Fruit fly (Drosophila melanogaster) whole organism, larva: ENCODE results near the gene CG16965.
"Not testable (repeated sequence)": the region's sequence is repeated elsewhere in the genome, so short reads cannot be mapped to it uniquely, and the experiment has no call there.

Experiments used
- noc ChIP-seq: fragments of 200-800 bp; sonication (Bioruptor generic); optimal IDR thresholded peaks from 3 replicates; lab custom pipeline; 2019; ENCODE audit warnings: missing biosample characterization, mild to moderate bottlenecking, missing genetic modification characterization, moderate library complexity

CG16965 gene

dm6 chr2L:11965610-11966594, 15.5 kb upstream of the CG16965 start:
- no peak for TF ChIP-seq noc

- no peak for TF ChIP-seq noc
These were observed 12.7 kb upstream of the CG16965 start for dm6 chr2L:11968581-11969272.

dm6 chr2L:11969424-11969823, 12.0 kb upstream of the CG16965 start:
- no peak for TF ChIP-seq noc

dm6 chr2L:11970343-11970742, 11.0 kb upstream of the CG16965 start:
- no peak for TF ChIP-seq noc

- TF ChIP-seq noc = peak; percentile 63
These were observed 10.5 kb upstream of the CG16965 start for dm6 chr2L:11970853-11971397.

dm6 chr2L:11973145-11973738, 8.1 kb upstream of the CG16965 start:
- TF ChIP-seq noc = no peak

- TF ChIP-seq noc = no peak
These were observed 4.4 kb upstream of the CG16965 start for dm6 chr2L:11976955-11977354.

dm6 chr2L:11977721-11978120, 3.7 kb upstream of the CG16965 start:
- TF ChIP-seq noc = no peak

dm6 chr2L:11980075-11980474, 1.3 kb upstream of the CG16965 start:
- TF ChIP-seq noc = no peak

dm6 chr2L:11987945-11988344, 6.6 kb downstream of the CG16965 start, which contains the start of the genes CG6686 and CG34163:
CG6686 (minus strand) TSS chr2L:11988039.
CG34163 (plus strand) TSS chr2L:11988270.
- no peak for TF ChIP-seq noc

- no peak for TF ChIP-seq noc
These were observed 7.8 kb downstream of the CG16965 start for dm6 chr2L:11989210-11989609.

- no peak for TF ChIP-seq noc
These were observed 8.3 kb downstream of the CG16965 start, which contains the start of the genes zuc and dgt2 for dm6 chr2L:11989729-11990128. zuc (minus strand) TSS chr2L:11989882. dgt2 (plus strand) TSS chr2L:11989936.

- TF ChIP-seq noc = no peak
These were observed 9.2 kb downstream of the CG16965 start, which contains the start of gene escl for dm6 chr2L:11990458-11991065. escl (plus strand) TSS chr2L:11990927.

dm6 chr2L:11992602-11993001, 11.2 kb downstream of the CG16965 start, which contains the start of gene Ada1-2:
Ada1-2 (plus strand) TSS chr2L:11992902.
- TF ChIP-seq noc = not testable (repeated sequence)

- TF ChIP-seq noc = not testable (repeated sequence)
These were observed 14.0 kb downstream of the CG16965 start, which contains the start of the genes CG18789 and Qtzl for dm6 chr2L:11995332-11995790. CG18789 (minus strand) TSS chr2L:11995432. Qtzl (plus strand) TSS chr2L:11995740.

- TF ChIP-seq noc = not testable (repeated sequence)
These were observed 15.1 kb downstream of the CG16965 start, which contains the start of gene Ada1-1 for dm6 chr2L:11996509-11996908. Ada1-1 (plus strand) TSS chr2L:11996809.
